Worm (Caenorhabditis elegans) whole organism, L2 larva: ENCODE results near the gene zak-1.

Source experiments
- ama-1 ChIP-seq: fragments of 150-350 bp; optimal IDR thresholded peaks from 2 replicates; lab custom pipeline; 2018; ENCODE audit warnings: inconsistent platforms
- fos-1 ChIP-seq: fragments of 150-350 bp; optimal IDR thresholded peaks from 2 replicates; lab custom pipeline; 2014; ENCODE audit warnings: missing biosample characterization, missing genetic modification characterization
- lin-11 ChIP-seq: fragments of 150-350 bp; sonication (generic microtip); optimal IDR thresholded peaks from 2 replicates; lab custom pipeline; 2014; ENCODE audit warnings: missing biosample characterization, missing genetic modification characterization, inconsistent platforms, mixed read lengths
- mdl-1 ChIP-seq, 2 experiments: fragments of 150-350 bp in 1 of 2; sonication (generic microtip) in 1 of 2; optimal IDR thresholded peaks; 2 replicates each; lab custom pipeline; 2017; ENCODE audit warnings: missing biosample characterization in 2 of 2, missing genetic modification characterization in 2 of 2
- nhr-129 ChIP-seq: fragments of 150-350 bp; optimal IDR thresholded peaks from 2 replicates; lab custom pipeline; 2014; ENCODE audit warnings: missing biosample characterization, missing genetic modification characterization
- sma-9 ChIP-seq, 2 experiments: fragments of 150-350 bp in 1 of 2; sonication (generic microtip) in 1 of 2; optimal IDR thresholded peaks; 2 replicates each; lab custom pipeline; 2014 to 2016; ENCODE audit warnings: missing genetic modification characterization in 2 of 2, mild to moderate bottlenecking in 1 of 2, missing biosample characterization in 1 of 2, missing compliant biosample characterization in 1 of 2, missing genetic modification reagents in 1 of 2, moderate library complexity in 1 of 2

DNA sequence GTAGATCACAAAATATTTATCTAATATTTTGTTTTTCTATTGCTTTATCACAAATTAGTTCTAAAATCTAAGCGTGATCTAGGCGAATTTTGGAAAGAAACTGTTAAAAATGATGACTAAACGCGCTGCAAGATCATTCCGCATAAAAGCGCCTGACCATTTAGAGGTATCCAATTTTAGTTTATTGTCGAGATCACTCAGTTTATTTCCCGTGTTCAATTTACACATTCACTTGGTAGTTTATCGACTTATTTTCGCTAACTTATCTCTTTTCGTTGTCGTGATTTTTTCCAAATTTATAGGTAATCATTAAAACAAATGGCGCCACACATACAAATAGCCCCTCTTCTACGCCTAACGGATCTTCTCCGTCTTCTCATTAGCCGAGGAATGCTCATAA lies 49.8 kb upstream of the zak-1 start, which contains the start of gene T07E3.2:
- TF ChIP-seq ama-1 (lab: Kevin White, UChicago) (no peak), sma-9 (GFP tag; optimal IDR thresholded peaks at IDR 0.05; lab: Kevin White, UChicago) (no peak), sma-9 (tag; optimal IDR thresholded peaks at IDR 0.05; lab: Kevin White, UChicago) (no peak), nhr-129 (tag; lab: Kevin White, UChicago) (no peak), mdl-1 (tag; optimal IDR thresholded peaks at IDR 0.05; lab: Kevin White, UChicago) (no peak), lin-11 (tag; lab: Kevin White, UChicago) (no peak), fos-1 (no peak)
